Worm (Caenorhabditis elegans) whole organism, L3 larva: ENCODE measurements around the gene Y50E8A.1.
A peak's percentile ranks its signal among the peaks of the same experiment; 100 is the strongest.

Experiments
- R02D3.7 ChIP-seq: fragments of 150-350 bp; optimal IDR thresholded peaks from 2 replicates; lab custom pipeline; 2014; ENCODE audit warnings: missing biosample characterization, missing genetic modification characterization
- ZK546.5 ChIP-seq: sonication (generic microtip); optimal IDR thresholded peaks from 2 replicates; lab custom pipeline; 2017; ENCODE audit warnings: missing biosample characterization, missing genetic modification characterization
- aly-2 ChIP-seq: fragments of 150-350 bp; optimal IDR thresholded peaks from 2 replicates; lab custom pipeline; 2014; ENCODE audit warnings: missing biosample characterization, missing genetic modification characterization
- ama-1 ChIP-seq: fragments of 150-350 bp; optimal IDR thresholded peaks from 2 replicates; lab custom pipeline; 2018
- ceh-16 ChIP-seq: sonication (generic microtip); optimal IDR thresholded peaks from 2 replicates; lab custom pipeline; 2017; ENCODE audit warnings: missing biosample characterization, missing genetic modification characterization
- ceh-28 ChIP-seq: fragments of 150-350 bp; optimal IDR thresholded peaks from 2 replicates; lab custom pipeline; 2014; ENCODE audit warnings: missing biosample characterization, missing genetic modification reagents, missing genetic modification characterization
- ceh-82 ChIP-seq: fragments of 150-350 bp; optimal IDR thresholded peaks from 2 replicates; lab custom pipeline; 2014; ENCODE audit warnings: missing biosample characterization, missing genetic modification characterization
- ceh-9 ChIP-seq: sonication (generic microtip); optimal IDR thresholded peaks from 2 replicates; lab custom pipeline; 2018; ENCODE audit warnings: missing biosample characterization, missing genetic modification characterization
- daf-12 ChIP-seq: fragments of 150-350 bp; optimal IDR thresholded peaks from 2 replicates; lab custom pipeline; 2014; ENCODE audit warnings: missing biosample characterization, missing genetic modification reagents, missing genetic modification characterization
- egl-27 ChIP-seq: sonication (generic microtip); optimal IDR thresholded peaks from 4 replicates; lab custom pipeline; 2017; ENCODE audit warnings: missing biosample characterization, missing genetic modification reagents, missing genetic modification characterization
- egl-5 ChIP-seq: fragments of 150-350 bp; optimal IDR thresholded peaks from 2 replicates; lab custom pipeline; 2017; ENCODE audit warnings: missing biosample characterization, missing genetic modification reagents, missing genetic modification characterization, inconsistent platforms
- elt-1 ChIP-seq: fragments of 150-350 bp; optimal IDR thresholded peaks from 2 replicates; lab custom pipeline; 2014; ENCODE audit warnings: missing biosample characterization, missing genetic modification characterization
- elt-2 ChIP-seq: sonication (generic microtip); optimal IDR thresholded peaks from 2 replicates; lab custom pipeline; 2016; ENCODE audit warnings: missing genetic modification reagents, mild to moderate bottlenecking, missing genetic modification characterization, missing compliant biosample characterization
- elt-3 ChIP-seq, 3 experiments: fragments of 150-350 bp in 1 of 3; sonication (generic microtip) in 2 of 3; optimal IDR thresholded peaks; 2 replicates in 2 of 3; 4 replicates in 1 of 3; lab custom pipeline; 2014 to 2017; ENCODE audit warnings: missing biosample characterization in 3 of 3, missing genetic modification characterization in 3 of 3
- eor-1 ChIP-seq, 2 experiments: fragments of 150-350 bp; optimal IDR thresholded peaks; 2 replicates each; lab custom pipeline; 2014 to 2018; ENCODE audit warnings: missing biosample characterization in 2 of 2, missing genetic modification characterization in 2 of 2
- fkh-10 ChIP-seq: sonication (generic microtip); optimal IDR thresholded peaks from 2 replicates; lab custom pipeline; 2017; ENCODE audit warnings: missing biosample characterization, missing genetic modification reagents, missing genetic modification characterization
- fkh-2 ChIP-seq: fragments of 150-350 bp; optimal IDR thresholded peaks from 2 replicates; lab custom pipeline; 2014; ENCODE audit warnings: missing biosample characterization, missing genetic modification reagents, missing genetic modification characterization
- fos-1 ChIP-seq: fragments of 150-350 bp; optimal IDR thresholded peaks from 2 replicates; lab custom pipeline; 2014; ENCODE audit warnings: missing biosample characterization, missing genetic modification characterization
- hmg-11 ChIP-seq: sonication (generic microtip); optimal IDR thresholded peaks from 2 replicates; lab custom pipeline; 2016; ENCODE audit warnings: missing genetic modification characterization, missing compliant biosample characterization
- jun-1 ChIP-seq: fragments of 150-350 bp; optimal IDR thresholded peaks from 2 replicates; lab custom pipeline; 2014; ENCODE audit warnings: missing biosample characterization, missing genetic modification reagents, missing genetic modification characterization
- lin-15B ChIP-seq: fragments of 150-350 bp; optimal IDR thresholded peaks from 2 replicates; lab custom pipeline; 2014; ENCODE audit warnings: missing biosample characterization, missing genetic modification characterization
- lin-39 ChIP-seq: fragments of 150-350 bp; optimal IDR thresholded peaks from 2 replicates; lab custom pipeline; 2018; ENCODE audit warnings: missing biosample characterization, missing genetic modification reagents, missing genetic modification characterization
- lsy-12 ChIP-seq: sonication (generic microtip); optimal IDR thresholded peaks from 2 replicates; lab custom pipeline; 2016; ENCODE audit warnings: mild to moderate bottlenecking, missing genetic modification characterization, missing compliant biosample characterization
- mdl-1 ChIP-seq: fragments of 150-350 bp; optimal IDR thresholded peaks from 2 replicates; lab custom pipeline; 2014; ENCODE audit warnings: missing biosample characterization, missing genetic modification characterization
- mml-1 ChIP-seq: fragments of 150-350 bp; sonication (generic microtip); optimal IDR thresholded peaks from 3 replicates; lab custom pipeline; 2014; ENCODE audit warnings: missing biosample characterization, missing genetic modification characterization
- nfya-1 ChIP-seq: sonication (generic microtip); optimal IDR thresholded peaks from 2 replicates; lab custom pipeline; 2017; ENCODE audit warnings: missing genetic modification characterization, mild to moderate bottlenecking, missing compliant biosample characterization, antibody characterized with exemption, moderate library complexity; ENCODE audit not compliant: insufficient read depth
- nhr-11 ChIP-seq: fragments of 150-350 bp; optimal IDR thresholded peaks from 2 replicates; lab custom pipeline; 2014; ENCODE audit warnings: missing biosample characterization, missing genetic modification characterization
- nhr-12 ChIP-seq: fragments of 150-350 bp; optimal IDR thresholded peaks from 2 replicates; lab custom pipeline; 2014; ENCODE audit warnings: missing biosample characterization, missing genetic modification characterization
- nhr-23 ChIP-seq: fragments of 150-350 bp; optimal IDR thresholded peaks from 2 replicates; lab custom pipeline; 2014; ENCODE audit warnings: missing biosample characterization, missing genetic modification reagents, missing genetic modification characterization
- nhr-237 ChIP-seq: fragments of 150-350 bp; optimal IDR thresholded peaks from 2 replicates; lab custom pipeline; 2014; ENCODE audit warnings: missing biosample characterization, missing genetic modification characterization
- nhr-25 ChIP-seq: sonication (generic microtip); optimal IDR thresholded peaks from 2 replicates; lab custom pipeline; 2017; ENCODE audit warnings: missing biosample characterization, missing genetic modification characterization
- nhr-28 ChIP-seq: fragments of 150-350 bp; optimal IDR thresholded peaks from 2 replicates; lab custom pipeline; 2014; ENCODE audit warnings: missing biosample characterization, missing genetic modification characterization
- nhr-43 ChIP-seq: sonication (generic microtip); optimal IDR thresholded peaks from 2 replicates; lab custom pipeline; 2016; ENCODE audit warnings: mild to moderate bottlenecking, missing genetic modification characterization, missing compliant biosample characterization; ENCODE audit not compliant: poor library complexity, severe bottlenecking
- nhr-67 ChIP-seq: fragments of 150-350 bp; optimal IDR thresholded peaks from 2 replicates; lab custom pipeline; 2014; ENCODE audit warnings: missing biosample characterization, missing genetic modification characterization
- nhr-76 ChIP-seq: fragments of 150-350 bp; sonication (generic microtip); optimal IDR thresholded peaks from 5 replicates; lab custom pipeline; 2014; ENCODE audit warnings: missing biosample characterization, missing genetic modification characterization
- nhr-77 ChIP-seq: fragments of 150-350 bp; optimal IDR thresholded peaks from 2 replicates; lab custom pipeline; 2014; ENCODE audit warnings: missing biosample characterization, missing genetic modification characterization
- pha-4 ChIP-seq: fragments of 150-350 bp; optimal IDR thresholded peaks from 2 replicates; lab custom pipeline; 2014; ENCODE audit warnings: missing biosample characterization, missing genetic modification reagents, missing genetic modification characterization
- pqm-1 ChIP-seq: fragments of 150-350 bp; optimal IDR thresholded peaks from 2 replicates; lab custom pipeline; 2017; ENCODE audit warnings: missing biosample characterization, missing genetic modification characterization, inconsistent platforms
- sea-2 ChIP-seq: fragments of 150-350 bp; sonication (generic microtip); optimal IDR thresholded peaks from 4 replicates; lab custom pipeline; 2014; ENCODE audit warnings: missing biosample characterization, missing genetic modification reagents, missing genetic modification characterization
- skn-1 ChIP-seq: fragments of 150-350 bp; optimal IDR thresholded peaks from 2 replicates; lab custom pipeline; 2014; ENCODE audit warnings: missing biosample characterization, missing genetic modification characterization
- snpc-4 ChIP-seq: fragments of 150-350 bp; optimal IDR thresholded peaks from 2 replicates; lab custom pipeline; 2014; ENCODE audit warnings: missing biosample characterization, missing genetic modification characterization
- tbx-2 ChIP-seq: sonication (generic microtip); optimal IDR thresholded peaks from 2 replicates; lab custom pipeline; 2016; ENCODE audit warnings: mild to moderate bottlenecking, missing genetic modification characterization, missing compliant biosample characterization
- unc-39 ChIP-seq: sonication (generic microtip); optimal IDR thresholded peaks from 4 replicates; lab custom pipeline; 2017; ENCODE audit warnings: missing biosample characterization, missing genetic modification characterization
- unc-62 ChIP-seq: fragments of 150-350 bp; sonication (generic microtip); optimal IDR thresholded peaks from 4 replicates; lab custom pipeline; 2014; ENCODE audit warnings: missing biosample characterization, missing genetic modification reagents, missing genetic modification characterization
- zag-1 ChIP-seq: fragments of 150-350 bp; optimal IDR thresholded peaks from 2 replicates; lab custom pipeline; 2014; ENCODE audit warnings: missing biosample characterization, missing genetic modification characterization
- ztf-11 ChIP-seq: fragments of 150-350 bp; optimal IDR thresholded peaks from 2 replicates; lab custom pipeline; 2014; ENCODE audit warnings: missing biosample characterization, missing genetic modification characterization
- ztf-4 ChIP-seq: fragments of 150-350 bp; optimal IDR thresholded peaks from 2 replicates; lab custom pipeline; 2014; ENCODE audit warnings: missing biosample characterization, missing genetic modification characterization

The Y50E8A.1 gene

DNA sequence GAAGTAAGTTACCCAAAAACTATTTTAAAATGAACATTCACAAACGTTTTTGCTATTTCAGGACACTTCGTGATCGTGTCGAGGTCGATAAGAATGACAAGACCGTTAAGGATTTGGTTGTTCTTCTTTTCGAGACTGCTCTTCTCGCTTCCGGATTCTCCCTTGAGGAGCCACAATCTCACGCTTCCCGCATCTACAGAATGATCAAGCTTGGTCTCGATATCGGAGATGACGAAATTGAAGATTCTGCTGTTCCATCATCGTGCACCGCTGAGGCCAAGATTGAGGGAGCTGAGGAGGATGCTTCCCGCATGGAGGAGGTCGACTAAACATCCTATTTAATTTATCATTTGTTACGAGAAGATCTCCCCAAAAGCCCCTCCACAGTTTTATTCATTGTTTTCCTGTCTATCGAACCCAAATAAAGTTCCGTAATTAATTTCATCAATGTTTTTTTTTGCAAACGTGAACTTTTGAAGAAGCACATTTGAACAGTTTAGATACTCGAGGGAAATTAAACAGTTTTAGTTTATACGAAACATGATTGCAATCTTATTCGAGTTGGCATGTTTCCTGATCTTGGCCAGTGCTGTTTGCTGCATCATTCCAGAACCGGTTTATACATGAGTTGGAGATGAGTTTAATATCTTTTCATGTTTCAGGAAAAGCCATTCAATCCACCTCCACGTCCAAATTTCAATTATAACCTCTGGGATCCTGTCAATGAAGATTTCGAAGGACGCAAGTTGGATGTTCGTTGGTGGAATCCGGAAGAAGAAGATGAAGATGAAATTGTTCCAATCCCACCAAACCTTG, 38.4 kb upstream of the Y50E8A.1 start, which contains the start of gene C47E8.11:
TSS of gene C47E8.11 (plus strand) at position 520 of the 816 bp plus-strand sequence.
- TF ChIP-seq fos-1 (tag; lab: Kevin White, UChicago) (peak; percentile 29), ZK546.5 (no peak), sea-2 (GFP tag; lab: Kevin White, UChicago) (no peak), lin-15B (no peak), elt-1 (tag; lab: Kevin White, UChicago) (no peak), hmg-11 (tag; lab: Kevin White, UChicago) (peak; percentile 22), egl-5 (peak; percentile 26), aly-2 (tag; lab: Kevin White, UChicago) (no peak), R02D3.7 (tag; lab: Kevin White, UChicago) (no peak), nfya-1 (tag; lab: Kevin White, UChicago) (peak; percentile 60), nhr-12 (tag; lab: Kevin White, UChicago) (no peak), elt-2 (peak; percentile 42), nhr-25 (peak; percentile 89), ztf-11 (tag; lab: Kevin White, UChicago) (no peak), snpc-4 (peak; percentile 52), pqm-1 (tag; lab: Kevin White, UChicago) (no peak), nhr-23 (tag; lab: Kevin White, UChicago) (peak; percentile 64), lsy-12 (tag; lab: Kevin White, UChicago) (peak; percentile 37), nhr-11 (tag; lab: Kevin White, UChicago) (no peak), elt-3 (tag; optimal IDR thresholded peaks at IDR 0.05; lab: Kevin White, UChicago) (no peak), ama-1 (lab: Kevin White, UChicago) (peak; percentile 99), fkh-10 (GFP tag; lab: Kevin White, UChicago) (no peak), ztf-4 (tag; lab: Kevin White, UChicago) (peak; percentile 71), mml-1 (tag; lab: Kevin White, UChicago) (no peak), egl-27 (no peak), nhr-67 (tag; lab: Kevin White, UChicago) (no peak), ceh-28 (tag; lab: Kevin White, UChicago) (no peak), pha-4 (tag; lab: Kevin White, UChicago) (peak; percentile 79), tbx-2 (tag; lab: Kevin White, UChicago) (peak; percentile 81), ceh-82 (no peak), mdl-1 (tag; lab: Kevin White, UChicago) (no peak), nhr-76 (tag; lab: Kevin White, UChicago) (no peak), nhr-77 (tag; lab: Kevin White, UChicago) (no peak), nhr-43 (peak; percentile 59), fkh-2 (tag; lab: Kevin White, UChicago) (no peak), nhr-237 (tag; lab: Kevin White, UChicago) (no peak), zag-1 (tag; lab: Kevin White, UChicago) (no peak), daf-12 (tag; lab: Kevin White, UChicago) (no peak), skn-1 (tag; lab: Kevin White, UChicago) (no peak), lin-39 (tag; lab: Kevin White, UChicago) (peak; percentile 45), eor-1 (tag; optimal IDR thresholded peaks at IDR 0.05; lab: Kevin White, UChicago) (no peak), ceh-16 (tag; lab: Kevin White, UChicago) (no peak), unc-39 (tag; lab: Kevin White, UChicago) (no peak), unc-62 (GFP tag; lab: Kevin White, UChicago) (no peak), jun-1 (tag; lab: Kevin White, UChicago) (no peak), ceh-9 (tag; lab: Kevin White, UChicago) (no peak), nhr-28 (no peak)
